Worm (Caenorhabditis elegans): ENCODE measurements around the gene M163.8.

- TF ChIP-seq nhr-23 (tag; optimal IDR thresholded peaks at IDR 0.05): no peak
- no peak for TF ChIP-seq R02D3.7 (tag; optimal IDR thresholded peaks at IDR 0.05)
Observed at ce11 chrX:14487832-14488231, 2.9 kb downstream of the M163.8 start.
